Worm (Caenorhabditis elegans): ENCODE results near the gene T14G12.12.

T14G12.12 gene

ce11 chrX:3742223-3742622 is 16.1 kb downstream of the T14G12.12 start, which contains the start of gene fkh-2:
Gene fkh-2 (minus strand): TSS chrX:3742323.
- no peak for TF ChIP-seq pha-2 (tag; optimal IDR thresholded peaks at IDR 0.05)
- TF ChIP-seq mec-3 (tag; optimal IDR thresholded peaks at IDR 0.05; ENCODE audit: borderline replicate concordance): no peak
- no peak for TF ChIP-seq ahr-1 (tag; optimal IDR thresholded peaks at IDR 0.05)
- no peak for TF ChIP-seq nhr-232 (tag; optimal IDR thresholded peaks at IDR 0.05)
- TF ChIP-seq ceh-9 (tag; optimal IDR thresholded peaks at IDR 0.05): no peak
- TF ChIP-seq pag-3 (tag; optimal IDR thresholded peaks at IDR 0.05; ENCODE audit: borderline replicate concordance): no peak
- no peak for TF ChIP-seq eyg-1 (tag; optimal IDR thresholded peaks at IDR 0.05)
- no peak for TF ChIP-seq pax-1 (tag; optimal IDR thresholded peaks at IDR 0.05)
- TF ChIP-seq sox-2 (GFP tag; IDR thresholded peaks at IDR 0.05): no peak
- no peak for TF ChIP-seq fax-1 (tag; optimal IDR thresholded peaks at IDR 0.05)
- TF ChIP-seq pqm-1 (tag; optimal IDR thresholded peaks at IDR 0.05): no peak
- no peak for TF ChIP-seq nfya-1 (tag; optimal IDR thresholded peaks at IDR 0.05)
- TF ChIP-seq ceh-22 (tag; optimal IDR thresholded peaks at IDR 0.05): no peak
- TF ChIP-seq ceh-24 (tag; optimal IDR thresholded peaks at IDR 0.05): no peak
- no peak for TF ChIP-seq ceh-18 (tag; optimal IDR thresholded peaks at IDR 0.05)
- no peak for TF ChIP-seq madf-2 (tag; optimal IDR thresholded peaks at IDR 0.05)

DNA sequence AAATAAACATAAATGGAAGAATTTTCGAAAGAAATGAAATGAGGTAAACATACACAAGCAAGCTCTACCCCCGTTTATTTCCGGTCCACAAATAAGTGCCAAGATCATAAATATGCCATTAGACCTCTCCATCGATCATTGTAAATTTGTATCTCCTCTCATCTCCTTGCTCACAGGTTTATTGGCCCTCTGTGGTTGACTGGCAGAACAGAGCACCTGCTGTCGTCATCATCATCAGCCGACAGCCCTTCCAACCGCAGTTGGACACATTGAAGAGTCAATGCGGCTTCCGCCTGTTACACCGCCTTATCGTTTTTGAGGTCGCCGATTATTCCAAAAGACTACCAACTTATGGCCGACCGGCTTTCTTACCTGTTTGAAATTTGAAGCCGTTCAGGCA is 19.7 kb downstream of the T14G12.12 start:
- TF ChIP-seq pqm-1 (tag; optimal IDR thresholded peaks at IDR 0.05) (no peak), unc-55 (GFP tag; optimal IDR thresholded peaks at IDR 0.05) (peak; percentile 47)

DNA sequence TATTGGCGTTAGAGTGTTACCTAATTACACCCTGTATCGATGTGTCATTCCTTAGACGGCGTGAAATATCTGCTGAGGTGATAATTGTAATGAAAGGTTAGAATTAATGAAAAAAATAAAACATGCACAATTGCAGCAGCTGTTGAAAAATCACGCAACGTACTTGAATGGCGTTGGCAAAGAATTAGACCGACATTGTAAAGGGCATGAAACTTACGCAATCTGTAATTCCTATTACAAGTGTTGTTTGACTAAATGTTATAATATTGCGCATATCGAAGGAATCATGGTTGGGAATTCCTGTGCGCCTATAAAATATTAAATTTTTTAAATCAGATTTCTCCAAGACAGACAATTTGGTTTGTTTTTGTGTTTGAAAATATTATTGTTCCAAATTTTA is 24.6 kb downstream of the T14G12.12 start, which contains the start of gene tag-18:
Gene tag-18, minus strand, starts transcription at position 305 of the 400 bp plus-strand sequence.
- no peak for TF ChIP-seq unc-55 (GFP tag; optimal IDR thresholded peaks at IDR 0.05)
- no peak for TF ChIP-seq rnt-1 (tag; optimal IDR thresholded peaks at IDR 0.05)
- no peak for TF ChIP-seq dmd-4 (tag; optimal IDR thresholded peaks at IDR 0.05; ENCODE audit: borderline replicate concordance)
- no peak for TF ChIP-seq C38D4.7 (GFP tag; optimal IDR thresholded peaks at IDR 0.05)
- TF ChIP-seq F13H6.1 (tag; optimal IDR thresholded peaks at IDR 0.05): no peak
- no peak for TF ChIP-seq elt-4 (tag; optimal IDR thresholded peaks at IDR 0.05)

DNA sequence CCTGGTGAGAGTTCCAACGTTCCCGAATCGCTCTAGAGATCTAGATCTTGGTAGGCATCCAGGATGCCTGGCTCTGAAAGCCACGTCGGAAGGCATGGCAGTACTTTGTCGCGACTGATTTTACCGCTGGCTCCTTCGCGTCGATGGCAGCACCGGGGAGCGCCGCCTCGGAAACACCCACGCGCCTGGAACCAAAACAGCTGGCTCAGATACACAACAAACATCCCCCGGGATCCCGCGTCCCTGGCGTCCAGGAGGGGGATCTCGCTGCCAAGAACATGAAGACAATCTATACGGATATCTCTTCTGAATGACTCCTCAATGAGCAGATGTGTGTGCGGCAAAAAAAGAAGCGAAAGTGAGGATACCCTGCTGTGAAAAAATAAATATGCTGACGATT is 25.0 kb downstream of the T14G12.12 start:
- TF ChIP-seq unc-86 (tag; optimal IDR thresholded peaks at IDR 0.05) (no peak), fkh-10 (GFP tag; optimal IDR thresholded peaks at IDR 0.05) (no peak), ceh-24 (tag; optimal IDR thresholded peaks at IDR 0.05) (no peak), elt-4 (tag; optimal IDR thresholded peaks at IDR 0.05) (no peak), rnt-1 (tag; optimal IDR thresholded peaks at IDR 0.05) (peak; percentile 32), ceh-18 (tag; optimal IDR thresholded peaks at IDR 0.05) (peak; percentile 58), pros-1 (tag; optimal IDR thresholded peaks at IDR 0.05) (no peak), ceh-9 (tag; optimal IDR thresholded peaks at IDR 0.05) (no peak), tbx-2 (tag; optimal IDR thresholded peaks at IDR 0.05) (peak; percentile 1), sox-4 (tag; optimal IDR thresholded peaks at IDR 0.05) (no peak), ceh-14 (tag; optimal IDR thresholded peaks at IDR 0.05) (no peak), mec-3 (tag; optimal IDR thresholded peaks at IDR 0.05; ENCODE audit: borderline replicate concordance) (no peak), F13H6.1 (tag; optimal IDR thresholded peaks at IDR 0.05) (no peak)

ce11 chrX:3728970-3729369 is 29.3 kb downstream of the T14G12.12 start, which contains the start of gene aex-4:
Gene aex-4 (plus strand): TSS chrX:3729281.
- TF ChIP-seq ceh-14 (tag; optimal IDR thresholded peaks at IDR 0.05) (no peak), ahr-1 (tag; optimal IDR thresholded peaks at IDR 0.05) (no peak), ceh-9 (tag; optimal IDR thresholded peaks at IDR 0.05) (no peak), pqm-1 (tag; optimal IDR thresholded peaks at IDR 0.05) (no peak), elt-2 (tag; optimal IDR thresholded peaks at IDR 0.05) (peak; percentile 64), ceh-18 (tag; optimal IDR thresholded peaks at IDR 0.05) (no peak)

ce11 chrX:3727274-3727673 is 31.0 kb downstream of the T14G12.12 start, which contains the start of gene nlp-1:
Gene nlp-1 (plus strand): TSS chrX:3727574.
- no peak for TF ChIP-seq mec-3 (tag; optimal IDR thresholded peaks at IDR 0.05; ENCODE audit: borderline replicate concordance)
- TF ChIP-seq ceh-48 (tag; optimal IDR thresholded peaks at IDR 0.05): no peak
- TF ChIP-seq unc-3 (GFP tag; conservative IDR thresholded peaks at IDR 0.05): no peak
- no peak for TF ChIP-seq unc-3 (tag; optimal IDR thresholded peaks at IDR 0.05)
- no peak for TF ChIP-seq ceh-30 (tag; optimal IDR thresholded peaks at IDR 0.05)
- no peak for TF ChIP-seq syd-9 (tag; optimal IDR thresholded peaks at IDR 0.05)
- TF ChIP-seq nhr-11 (tag; optimal IDR thresholded peaks at IDR 0.05): no peak
- TF ChIP-seq unc-86 (tag; optimal IDR thresholded peaks at IDR 0.05): no peak
- TF ChIP-seq hlh-30 (tag; optimal IDR thresholded peaks at IDR 0.05; ENCODE audit: insufficient read depth): no peak
- TF ChIP-seq ceh-6 (GFP tag; optimal IDR thresholded peaks at IDR 0.05): no peak
- no peak for TF ChIP-seq Y22D7AL.16 (tag; optimal IDR thresholded peaks at IDR 0.05)
- TF ChIP-seq pha-4 (tag; optimal IDR thresholded peaks at IDR 0.05): no peak
- TF ChIP-seq gmeb-2 (tag; optimal IDR thresholded peaks at IDR 0.05): no peak
- no peak for TF ChIP-seq hlh-13 (GFP tag; optimal IDR thresholded peaks at IDR 0.05)
- TF ChIP-seq ceh-31 (tag; optimal IDR thresholded peaks at IDR 0.05): no peak
- no peak for TF ChIP-seq ceh-2 (tag; optimal IDR thresholded peaks at IDR 0.05)
- no peak for TF ChIP-seq pag-3 (tag; optimal IDR thresholded peaks at IDR 0.05; ENCODE audit: borderline replicate concordance)
